Fruit fly (Drosophila melanogaster) whole organism, embryonic: ENCODE measurements around the gene Gdi.

Experiments used
- Adf1 ChIP-seq: fragments of 200-800 bp; sonication (Bioruptor generic); IDR thresholded peaks from 2 replicates; pipeline ENCODE4 v1.3.6; 2022; ENCODE audit warnings: missing biosample characterization, missing genetic modification characterization
- Atf-2 ChIP-seq: fragments of 200-800 bp; sonication (Bioruptor generic); optimal IDR thresholded peaks from 2 replicates; lab custom pipeline; 2016; ENCODE audit warnings: missing biosample characterization, missing genetic modification characterization
- Bgb ChIP-seq: fragments of 200-800 bp; sonication (Bioruptor generic); IDR thresholded peaks from 2 replicates; pipeline ENCODE4 v1.3.6; 2022; ENCODE audit warnings: missing biosample characterization, missing genetic modification characterization; ENCODE audit not compliant: partially characterized antibody
- BtbVII ChIP-seq: fragments of 200-800 bp; sonication (Bioruptor generic); optimal IDR thresholded peaks from 3 replicates; lab custom pipeline; 2017; ENCODE audit warnings: missing biosample characterization, mild to moderate bottlenecking, missing genetic modification characterization
- CG10431 ChIP-seq: fragments of 200-800 bp; sonication (Bioruptor generic); optimal IDR thresholded peaks from 3 replicates; lab custom pipeline; 2018; ENCODE audit warnings: missing biosample characterization, mild to moderate bottlenecking, missing genetic modification characterization
- CG11093 ChIP-seq: fragments of 200-800 bp; sonication (Bioruptor generic); IDR thresholded peaks from 3 replicates; pipeline ENCODE4 v1.3.6; 2022; ENCODE audit warnings: missing biosample characterization, missing genetic modification characterization
- CG11695 ChIP-seq: fragments of 200-800 bp; sonication (Bioruptor generic); IDR thresholded peaks from 3 replicates; pipeline ENCODE4 v1.3.6; 2022; ENCODE audit warnings: missing biosample characterization, missing genetic modification characterization
- CG12299 ChIP-seq: fragments of 200-800 bp; sonication (Bioruptor generic); optimal IDR thresholded peaks from 2 replicates; lab custom pipeline; 2018; ENCODE audit warnings: missing biosample characterization, mild to moderate bottlenecking, missing genetic modification characterization
- CG14860 ChIP-seq: fragments of 200-800 bp; sonication (Bioruptor generic); IDR thresholded peaks from 3 replicates; pipeline ENCODE4 v1.3.6; 2022; ENCODE audit warnings: missing biosample characterization, missing genetic modification characterization; ENCODE audit not compliant: partially characterized antibody
- CG15696 ChIP-seq: fragments of 200-800 bp; sonication (Bioruptor generic); optimal IDR thresholded peaks from 2 replicates; lab custom pipeline; 2019; ENCODE audit warnings: missing biosample characterization, mild to moderate bottlenecking, missing genetic modification characterization, moderate library complexity
- CG17328 ChIP-seq: fragments of 200-800 bp; sonication (Bioruptor generic); IDR thresholded peaks from 2 replicates; pipeline ENCODE4 v1.3.6; 2022; ENCODE audit warnings: missing biosample characterization, missing genetic modification characterization
- CG17361 ChIP-seq: fragments of 200-800 bp; sonication (Bioruptor generic); IDR thresholded peaks from 3 replicates; pipeline ENCODE4 v1.3.6; 2022; ENCODE audit warnings: missing biosample characterization, missing genetic modification characterization
- CG17568 ChIP-seq: fragments of 200-800 bp; sonication (Bioruptor generic); optimal IDR thresholded peaks from 2 replicates; lab custom pipeline; 2018; ENCODE audit warnings: missing biosample characterization, mild to moderate bottlenecking, missing genetic modification characterization, moderate library complexity
- CG2199 ChIP-seq: fragments of 200-800 bp; sonication (Bioruptor generic); IDR thresholded peaks from 3 replicates; pipeline ENCODE4 v1.3.6; 2022; ENCODE audit warnings: missing biosample characterization, missing genetic modification characterization
- CG2712 ChIP-seq: fragments of 200-800 bp; optimal IDR thresholded peaks from 3 replicates; lab custom pipeline; 2019; ENCODE audit warnings: missing biosample characterization, mild to moderate bottlenecking, missing genetic modification characterization, moderate library complexity
- CG31441 ChIP-seq: fragments of 200-800 bp; sonication (Bioruptor generic); IDR thresholded peaks from 2 replicates; pipeline ENCODE4 v1.3.6; 2022; ENCODE audit warnings: missing biosample characterization, missing genetic modification characterization
- CG32532 ChIP-seq: fragments of 200-800 bp; sonication (Bioruptor generic); IDR thresholded peaks from 2 replicates; pipeline ENCODE4 v1.3.6; 2022; ENCODE audit warnings: missing biosample characterization, missing genetic modification characterization
- CG34422 ChIP-seq: fragments of 200-800 bp; sonication (Bioruptor generic); IDR thresholded peaks from 3 replicates; pipeline ENCODE4 v1.3.6; 2022; ENCODE audit warnings: missing biosample characterization, missing genetic modification characterization
- CG7839 ChIP-seq: fragments of 200-800 bp; sonication (Bioruptor generic); optimal IDR thresholded peaks from 3 replicates; lab custom pipeline; 2018; ENCODE audit warnings: missing biosample characterization, mild to moderate bottlenecking, missing genetic modification characterization, moderate library complexity
- CG7963 ChIP-seq: fragments of 200-800 bp; sonication (Bioruptor generic); IDR thresholded peaks from 3 replicates; pipeline ENCODE4 v1.3.6; 2022; ENCODE audit warnings: missing biosample characterization, missing genetic modification characterization; ENCODE audit not compliant: partially characterized antibody
- CTCF ChIP-seq: fragments of 200-800 bp; sonication (Bioruptor generic); optimal IDR thresholded peaks from 2 replicates; lab custom pipeline; 2017; ENCODE audit warnings: missing biosample characterization, mild to moderate bottlenecking, missing genetic modification characterization, moderate library complexity
- Camta ChIP-seq: fragments of 200-800 bp; sonication (Bioruptor generic); optimal IDR thresholded peaks from 2 replicates; lab custom pipeline; 2016; ENCODE audit warnings: missing biosample characterization, missing genetic modification characterization
- Ets65A ChIP-seq: fragments of 200-800 bp; sonication (Bioruptor generic); peaks from one replicate; lab custom pipeline; 2016; ENCODE audit warnings: missing biosample characterization, missing genetic modification characterization
- HHEX ChIP-seq: fragments of 200-800 bp; sonication (Bioruptor generic); optimal IDR thresholded peaks from 3 replicates; lab custom pipeline; 2017; ENCODE audit warnings: missing biosample characterization, mild to moderate bottlenecking, missing genetic modification characterization, missing genetic modification reagents
- HLH3B ChIP-seq: fragments of 200-800 bp; sonication (Bioruptor generic); IDR thresholded peaks from 2 replicates; pipeline ENCODE4 v1.3.6; 2022; ENCODE audit warnings: missing biosample characterization, missing genetic modification characterization
- Hr39 ChIP-seq: fragments of >200 bp; optimal IDR thresholded peaks from 2 replicates; lab custom pipeline; 2017
- Max ChIP-seq: fragments of 200-800 bp; sonication (Bioruptor generic); optimal IDR thresholded peaks from 2 replicates; lab custom pipeline; 2016; ENCODE audit warnings: missing biosample characterization, mild to moderate bottlenecking, missing genetic modification characterization
- Med ChIP-seq: fragments of 200-800 bp; sonication (Bioruptor generic); peaks from one replicate; lab custom pipeline; 2016; ENCODE audit warnings: missing biosample characterization, missing genetic modification characterization, mild to moderate bottlenecking, inconsistent platforms, moderate library complexity
- Mes4 ChIP-seq: fragments of 200-800 bp; sonication (Bioruptor generic); optimal IDR thresholded peaks from 2 replicates; lab custom pipeline; 2016; ENCODE audit warnings: missing biosample characterization, missing genetic modification characterization
- Ptx1 ChIP-seq: fragments of 200-800 bp; sonication (Bioruptor generic); IDR thresholded peaks from 2 replicates; pipeline ENCODE4 v1.3.6; 2022; ENCODE audit warnings: missing biosample characterization, missing genetic modification characterization
- Vsx1 ChIP-seq: fragments of 200-800 bp; sonication (Bioruptor generic); optimal IDR thresholded peaks from 2 replicates; lab custom pipeline; 2017; ENCODE audit warnings: missing biosample characterization, mild to moderate bottlenecking, missing genetic modification characterization, missing genetic modification reagents
- croc ChIP-seq: fragments of 200-800 bp; sonication (Bioruptor generic); conservative IDR thresholded peaks from 3 replicates; pipeline ENCODE4 v1.3.6; 2022; ENCODE audit warnings: missing biosample characterization, missing genetic modification characterization
- dmrt99B ChIP-seq: fragments of 200-800 bp; sonication (Bioruptor generic); optimal IDR thresholded peaks from 2 replicates; lab custom pipeline; 2018; ENCODE audit warnings: missing biosample characterization, mild to moderate bottlenecking, missing genetic modification characterization, moderate library complexity
- ems ChIP-seq: fragments of 200-800 bp; sonication (Bioruptor generic); optimal IDR thresholded peaks from 3 replicates; lab custom pipeline; 2016; ENCODE audit warnings: missing biosample characterization, missing genetic modification characterization
- eve ChIP-seq, 2 experiments: fragments of >200 bp; optimal IDR thresholded peaks; 2 replicates each; lab custom pipeline; 2017; ENCODE audit warnings: missing biosample characterization in 2 of 2, missing genetic modification characterization in 2 of 2
- fru ChIP-seq: fragments of >200 bp; optimal IDR thresholded peaks from 2 replicates; lab custom pipeline; 2017
- gem ChIP-seq: fragments of 200-800 bp; sonication (Bioruptor generic); optimal IDR thresholded peaks from 2 replicates; lab custom pipeline; 2019; ENCODE audit warnings: missing biosample characterization, mild to moderate bottlenecking, missing genetic modification characterization, moderate library complexity
- kni ChIP-seq: fragments of 200-800 bp; sonication (Bioruptor generic); optimal IDR thresholded peaks from 3 replicates; lab custom pipeline; 2017; ENCODE audit warnings: mild to moderate bottlenecking, missing biosample characterization, missing genetic modification reagents, missing genetic modification characterization
- knrl ChIP-seq: fragments of 200-800 bp; sonication (Bioruptor generic); IDR thresholded peaks from 3 replicates; pipeline ENCODE4 v1.3.6; 2022; ENCODE audit warnings: missing biosample characterization, missing genetic modification characterization; ENCODE audit not compliant: partially characterized antibody
- nau ChIP-seq: fragments of 200-800 bp; sonication (Bioruptor generic); optimal IDR thresholded peaks from 3 replicates; lab custom pipeline; 2017; ENCODE audit warnings: missing biosample characterization, mild to moderate bottlenecking, missing genetic modification characterization, missing genetic modification reagents
- nerfin-1 ChIP-seq: fragments of 200-800 bp; sonication (Bioruptor generic); optimal IDR thresholded peaks from 3 replicates; lab custom pipeline; 2019; ENCODE audit warnings: missing biosample characterization, mild to moderate bottlenecking, missing genetic modification characterization, moderate library complexity
- pan ChIP-seq, 4 experiments: fragments of >200 bp in 3 of 4; fragments of 200-800 bp in 1 of 4; sonication (Bioruptor generic) in 1 of 4; optimal IDR thresholded peaks in 3 of 4; IDR thresholded peaks in 1 of 4; 2 replicates each; pipeline versions ENCODE4 v1.3.6 to Lab custom; 2017 to 2022; ENCODE audit warnings: missing biosample characterization in 2 of 4, missing genetic modification characterization in 2 of 4, mixed read lengths in 1 of 4
- phol ChIP-seq: fragments of 200-800 bp; sonication (Bioruptor generic); optimal IDR thresholded peaks from 3 replicates; lab custom pipeline; 2018; ENCODE audit warnings: missing biosample characterization, mild to moderate bottlenecking, missing genetic modification characterization, moderate library complexity
- prd ChIP-seq, 3 experiments: fragments of >200 bp in 2 of 3; fragments of 200-800 bp in 1 of 3; sonication (Bioruptor generic) in 1 of 3; optimal IDR thresholded peaks in 2 of 3; IDR thresholded peaks in 1 of 3; 2 replicates in 2 of 3; 3 replicates in 1 of 3; pipeline versions ENCODE4 v1.3.6 to Lab custom; 2017 to 2022; ENCODE audit warnings: missing biosample characterization in 1 of 3, missing genetic modification characterization in 1 of 3
- row ChIP-seq: fragments of 200-800 bp; sonication (Bioruptor generic); IDR thresholded peaks from 3 replicates; pipeline ENCODE4 v1.3.6; 2022; ENCODE audit warnings: missing biosample characterization, missing genetic modification characterization
- sens ChIP-seq: fragments of 200-800 bp; sonication (Bioruptor generic); peaks from one replicate; lab custom pipeline; 2016; ENCODE audit warnings: missing biosample characterization, missing genetic modification characterization
- zen ChIP-seq: fragments of 200-800 bp; sonication (Bioruptor generic); optimal IDR thresholded peaks from 3 replicates; lab custom pipeline; 2018; ENCODE audit warnings: missing biosample characterization, mild to moderate bottlenecking, missing genetic modification characterization, moderate library complexity

Gdi gene

DNA sequence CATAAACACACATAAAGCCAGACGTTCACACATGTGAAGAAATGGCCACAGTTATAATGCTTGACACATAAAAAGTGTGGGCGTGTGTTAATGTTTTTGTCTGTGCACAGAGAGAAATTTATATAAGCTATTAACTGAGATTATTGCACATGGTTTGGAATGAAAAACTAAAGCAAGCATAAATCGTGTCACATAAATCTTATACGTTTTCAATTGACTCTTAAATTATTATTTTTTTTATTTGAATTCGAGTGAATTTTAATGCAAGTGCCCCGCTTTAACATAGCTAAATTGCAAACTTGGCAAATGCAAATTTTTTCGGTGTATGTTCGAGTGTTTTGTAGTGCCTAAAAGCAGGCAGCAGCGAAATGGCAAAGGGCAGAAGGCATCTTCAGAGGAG, 7.2 kb downstream of the Gdi start:
- TF ChIP-seq gem (tag; lab: Kevin White, UChicago) (peak; percentile 36), croc (GFP tag; lab: Robert Waterston, UW) (0 out of 3 replicates have a peak, but pooled peaks have one; percentile 23), prd (optimal IDR thresholded peaks at IDR 0.05; lab: Kevin White, UChicago) (no peak), prd (GFP tag; IDR thresholded peaks at IDR 0.05; lab: Robert Waterston, UW) (peak; percentile 36; the same call in 1 of the 3 replicates), kni (GFP tag; lab: Kevin White, UChicago) (no peak), HHEX (GFP tag; lab: Kevin White, UChicago) (no peak), ems (no peak), CG17568 (GFP tag; lab: Kevin White, UChicago) (no peak), CG31441 (0 out of 2 replicates have a peak, but pooled peaks have one; percentile 9), Ptx1 (GFP tag; lab: Robert Waterston, UW) (peak; percentile 24; the same call in 1 of the 2 replicates), Ets65A (peak; percentile 51), Med (peak; percentile 54), CG17328 (GFP tag; lab: Robert Waterston, UW) (0 out of 2 replicates have a peak, but pooled peaks have one; percentile 10), CG2712 (tag; lab: Kevin White, UChicago) (peak; percentile 16), row (GFP tag; lab: Robert Waterston, UW) (peak; percentile 33; the same call in 2 of the 3 replicates), HLH3B (GFP tag; lab: Robert Waterston, UW) (0 out of 2 replicates have a peak, but pooled peaks have one; percentile 8), zen (tag; lab: Kevin White, UChicago) (peak; percentile 3), dmrt99B (tag; lab: Kevin White, UChicago) (no peak), BtbVII (no peak), CG17361 (0 out of 3 replicates have a peak, but pooled peaks have one; percentile 12), CG15696 (tag; lab: Kevin White, UChicago) (peak; percentile 3), sens (peak; percentile 60), CG11695 (GFP tag; lab: Robert Waterston, UW) (0 out of 3 replicates have a peak, but pooled peaks have one; percentile 29), CG7839 (peak; percentile 11), phol (tag; lab: Kevin White, UChicago) (peak; percentile 10), Atf-2 (GFP tag; lab: Kevin White, UChicago) (no peak)
- TF ChIP-seq, all 482 proteins: peak for 18

DNA sequence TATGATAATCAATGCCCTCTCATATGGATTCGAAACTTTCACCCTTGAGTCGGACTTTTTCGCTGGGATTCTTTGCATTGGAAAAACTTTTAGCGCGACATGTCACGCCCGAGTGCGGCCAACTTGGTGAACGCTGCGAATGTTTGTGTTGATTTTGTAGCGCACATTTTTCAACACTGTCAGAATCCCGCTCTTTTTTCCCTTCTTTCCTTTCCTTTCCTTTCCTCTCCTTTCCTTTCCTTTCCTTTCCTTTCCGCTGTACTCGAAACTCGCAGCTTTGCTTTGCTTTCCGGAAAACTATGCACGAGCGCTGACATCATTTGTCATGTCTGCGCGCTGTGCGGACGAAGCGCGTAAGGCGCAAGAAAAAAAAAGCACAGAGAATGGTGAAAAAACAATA, 27.3 kb downstream of the Gdi start:
- peak; percentile 96 for TF ChIP-seq Hr39 (lab: Kevin White, UChicago)
- no peak for TF ChIP-seq Camta (GFP tag; lab: Kevin White, UChicago)
- TF ChIP-seq Max (GFP tag; lab: Kevin White, UChicago): no peak
- TF ChIP-seq CG34422 (GFP tag; lab: Robert Waterston, UW): no peak
- no peak for TF ChIP-seq Mes4
- TF ChIP-seq eve (GFP tag; optimal IDR thresholded peaks at IDR 0.05; lab: Kevin White, UChicago): no peak
- no peak for TF ChIP-seq CG14860 (GFP tag; lab: Robert Waterston, UW)
- no peak for TF ChIP-seq CG12299 (tag; lab: Kevin White, UChicago)
- TF ChIP-seq, all 482 proteins: peak for 1

DNA sequence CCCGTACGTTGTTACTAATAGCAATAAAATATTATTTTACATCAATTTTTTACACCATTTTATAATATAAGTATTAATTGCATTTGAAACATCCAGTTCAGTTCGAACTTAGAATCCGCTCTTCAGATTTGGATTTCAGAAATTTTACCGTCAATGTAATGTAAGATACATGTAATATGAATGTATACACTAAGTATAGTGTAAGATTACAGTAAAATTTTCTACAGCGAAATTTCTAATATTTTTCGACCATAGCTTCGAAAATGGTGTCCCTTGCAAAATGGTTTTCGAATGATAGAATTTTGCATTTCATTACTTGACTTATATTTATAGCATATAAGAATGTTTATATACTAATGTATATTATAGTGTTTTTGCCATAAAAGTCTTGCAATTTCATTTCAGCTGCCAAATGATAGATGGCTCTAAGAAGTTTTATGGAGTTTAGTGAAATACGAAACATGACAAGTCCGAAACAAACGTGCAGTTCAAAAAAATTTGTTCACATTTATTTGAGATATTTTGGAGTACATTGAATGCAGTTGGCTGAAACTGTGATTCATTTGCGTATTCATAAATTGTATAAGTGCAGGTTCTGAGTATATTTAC, 30.1 kb downstream of the Gdi start:
- TF ChIP-seq pan (optimal IDR thresholded peaks at IDR 0.05; lab: Kevin White, UChicago) (no peak), pan (GFP tag; optimal IDR thresholded peaks at IDR 0.05 in 1 of 2, IDR thresholded peaks at IDR 0.05 in 1 of 2) (peak in 1 of 2 experiments; percentile 51), CTCF (GFP tag; lab: Kevin White, UChicago) (peak; percentile 90), CG11093 (GFP tag; lab: Robert Waterston, UW) (no peak), CG7963 (0 out of 3 replicates have a peak, but pooled peaks have one; percentile 10), kni (GFP tag; lab: Kevin White, UChicago) (peak; percentile 41), CG2199 (peak; percentile 82; the same call in 2 of the 3 replicates), nau (GFP tag; lab: Kevin White, UChicago) (no peak), CG32532 (GFP tag; lab: Robert Waterston, UW) (peak; percentile 35; the same call in 1 of the 2 replicates), CG10431 (GFP tag; lab: Kevin White, UChicago) (no peak), HLH3B (GFP tag; lab: Robert Waterston, UW) (peak; percentile 9; the same call in 1 of the 2 replicates), Adf1 (GFP tag; lab: Robert Waterston, UW) (no peak), nerfin-1 (tag; lab: Kevin White, UChicago) (no peak), Bgb (GFP tag; lab: Robert Waterston, UW) (peak; percentile 78), Vsx1 (GFP tag; lab: Kevin White, UChicago) (no peak), fru (lab: Kevin White, UChicago) (no peak), knrl (GFP tag; lab: Robert Waterston, UW) (peak; percentile 57; the same call in 2 of the 3 replicates)
